Fruit fly (Drosophila melanogaster) whole organism, prepupa: ENCODE data around the gene Tpst.
A peak's percentile ranks its signal among the peaks of the same experiment; 100 is the strongest.

ENCODE experiments used
- Blimp-1 ChIP-seq: fragments of 200-800 bp; sonication (Bioruptor generic); optimal IDR thresholded peaks from 3 replicates; lab custom pipeline; 2017; ENCODE audit warnings: missing biosample characterization, missing genetic modification characterization, mild to moderate bottlenecking, moderate library complexity, missing genetic modification reagents
- CG10631 ChIP-seq: fragments of 200-800 bp; sonication (Bioruptor generic); optimal IDR thresholded peaks from 2 replicates; lab custom pipeline; 2016; ENCODE audit warnings: missing biosample characterization, missing genetic modification characterization
- CG10669 ChIP-seq: fragments of 200-800 bp; sonication (Bioruptor generic); optimal IDR thresholded peaks from 3 replicates; lab custom pipeline; 2018; ENCODE audit warnings: missing biosample characterization, mild to moderate bottlenecking, missing genetic modification characterization, moderate library complexity
- CG11294 ChIP-seq: fragments of 200-800 bp; sonication (Bioruptor generic); IDR thresholded peaks from 2 replicates; pipeline ENCODE4 v1.3.6; 2022; ENCODE audit warnings: missing biosample characterization, missing genetic modification characterization
- CG11762 ChIP-seq: fragments of 200-800 bp; sonication (Bioruptor generic); optimal IDR thresholded peaks from 3 replicates; lab custom pipeline; 2016; ENCODE audit warnings: missing biosample characterization, missing genetic modification characterization; ENCODE audit not compliant: insufficient read depth
- CG11902 ChIP-seq: fragments of 200-800 bp; sonication (Bioruptor generic); optimal IDR thresholded peaks from 3 replicates; lab custom pipeline; 2016; ENCODE audit warnings: missing biosample characterization, missing genetic modification characterization
- CG1621 ChIP-seq: fragments of 200-800 bp; sonication (Bioruptor generic); optimal IDR thresholded peaks from 3 replicates; lab custom pipeline; 2018; ENCODE audit warnings: missing biosample characterization, mild to moderate bottlenecking, missing genetic modification characterization
- CG3032 ChIP-seq: fragments of 200-800 bp; optimal IDR thresholded peaks from 2 replicates; lab custom pipeline; 2019; ENCODE audit warnings: missing biosample characterization, mild to moderate bottlenecking, missing genetic modification characterization, moderate library complexity
- CG31627 ChIP-seq: fragments of 200-800 bp; sonication (Bioruptor generic); optimal IDR thresholded peaks from 3 replicates; lab custom pipeline; 2016; ENCODE audit warnings: missing biosample characterization, missing genetic modification characterization
- CG32006 ChIP-seq: fragments of 200-800 bp; sonication (Bioruptor generic); optimal IDR thresholded peaks from 3 replicates; lab custom pipeline; 2017; ENCODE audit warnings: missing biosample characterization, mild to moderate bottlenecking, missing genetic modification characterization
- CG34406 ChIP-seq: fragments of 200-800 bp; sonication (Bioruptor generic); optimal IDR thresholded peaks from 3 replicates; lab custom pipeline; 2016; ENCODE audit warnings: missing biosample characterization, missing genetic modification characterization
- CG3919 ChIP-seq: fragments of 200-800 bp; sonication (Bioruptor generic); optimal IDR thresholded peaks from 3 replicates; lab custom pipeline; 2016; ENCODE audit warnings: missing biosample characterization, missing genetic modification characterization
- CG4318 ChIP-seq: fragments of 200-800 bp; sonication (Bioruptor generic); optimal IDR thresholded peaks from 3 replicates; lab custom pipeline; 2017; ENCODE audit warnings: missing biosample characterization, mild to moderate bottlenecking, missing genetic modification characterization
- CG6163 ChIP-seq: fragments of 200-800 bp; sonication (Bioruptor generic); IDR thresholded peaks from 3 replicates; pipeline ENCODE4 v1.3.6; 2022; ENCODE audit warnings: missing biosample characterization, missing genetic modification characterization
- CG6276 ChIP-seq: fragments of 200-800 bp; sonication (Bioruptor generic); optimal IDR thresholded peaks from 2 replicates; lab custom pipeline; 2017; ENCODE audit warnings: missing biosample characterization, mild to moderate bottlenecking, missing genetic modification characterization
- CG6792 ChIP-seq: fragments of 200-800 bp; sonication (Bioruptor generic); optimal IDR thresholded peaks from 3 replicates; lab custom pipeline; 2016; ENCODE audit warnings: missing biosample characterization, missing genetic modification characterization
- CG6808 ChIP-seq: fragments of 200-800 bp; sonication (Bioruptor generic); optimal IDR thresholded peaks from 3 replicates; lab custom pipeline; 2017; ENCODE audit warnings: missing biosample characterization, missing genetic modification characterization, mild to moderate bottlenecking, moderate library complexity, missing genetic modification reagents
- CG6854 ChIP-seq: fragments of 200-800 bp; sonication (Bioruptor generic); optimal IDR thresholded peaks from 2 replicates; lab custom pipeline; 2017; ENCODE audit warnings: missing biosample characterization, mild to moderate bottlenecking, missing genetic modification characterization
- CG7368 ChIP-seq: fragments of 200-800 bp; sonication (Bioruptor generic); optimal IDR thresholded peaks from 3 replicates; lab custom pipeline; 2016; ENCODE audit warnings: missing biosample characterization, missing genetic modification characterization
- CG8119 ChIP-seq: fragments of 200-800 bp; sonication (Bioruptor generic); IDR thresholded peaks from 3 replicates; pipeline ENCODE4 v1.3.6; 2022; ENCODE audit warnings: missing biosample characterization, missing genetic modification characterization
- CG8319 ChIP-seq: fragments of 200-800 bp; sonication (Bioruptor generic); optimal IDR thresholded peaks from 3 replicates; lab custom pipeline; 2016; ENCODE audit warnings: missing biosample characterization, missing genetic modification characterization
- CG8632 ChIP-seq: fragments of 200-800 bp; sonication (Bioruptor generic); optimal IDR thresholded peaks from 3 replicates; lab custom pipeline; 2016; ENCODE audit warnings: missing biosample characterization, missing genetic modification characterization
- CG9139 ChIP-seq: fragments of 200-800 bp; sonication (Bioruptor generic); optimal IDR thresholded peaks from 3 replicates; lab custom pipeline; 2017; ENCODE audit warnings: missing biosample characterization, mild to moderate bottlenecking, missing genetic modification characterization
- Eip75B ChIP-seq: fragments of 200-800 bp; sonication (Bioruptor generic); optimal IDR thresholded peaks from 3 replicates; lab custom pipeline; 2016; ENCODE audit warnings: missing biosample characterization, missing genetic modification characterization
- Eip78C ChIP-seq: fragments of 200-800 bp; sonication (Bioruptor generic); peaks from one replicate; lab custom pipeline; 2016; ENCODE audit warnings: missing biosample characterization, missing genetic modification characterization
- Eip93F ChIP-seq: fragments of 200-800 bp; sonication (Bioruptor generic); optimal IDR thresholded peaks from 2 replicates; lab custom pipeline; 2016; ENCODE audit warnings: missing biosample characterization, mild to moderate bottlenecking, missing genetic modification characterization
- Ets96B ChIP-seq: fragments of 200-800 bp; optimal IDR thresholded peaks from 2 replicates; lab custom pipeline; 2019; ENCODE audit warnings: missing biosample characterization, mild to moderate bottlenecking, missing genetic modification characterization, moderate library complexity
- Gug ChIP-seq: fragments of 200-800 bp; sonication (Bioruptor generic); IDR thresholded peaks from 2 replicates; pipeline ENCODE4 v1.3.6; 2022; ENCODE audit warnings: missing biosample characterization, missing genetic modification characterization
- Hr39 ChIP-seq: fragments of 200-800 bp; sonication (Bioruptor generic); optimal IDR thresholded peaks from 2 replicates; lab custom pipeline; 2016; ENCODE audit warnings: missing biosample characterization, missing genetic modification characterization
- Hr4 ChIP-seq: fragments of 200-800 bp; sonication (Bioruptor generic); optimal IDR thresholded peaks from 3 replicates; lab custom pipeline; 2016; ENCODE audit warnings: missing biosample characterization, missing genetic modification characterization
- Lpt ChIP-seq: fragments of 200-800 bp; sonication (Bioruptor generic); optimal IDR thresholded peaks from 3 replicates; lab custom pipeline; 2016; ENCODE audit warnings: missing biosample characterization, missing genetic modification characterization
- Met ChIP-seq: fragments of 200-800 bp; sonication (Bioruptor generic); optimal IDR thresholded peaks from 3 replicates; lab custom pipeline; 2016; ENCODE audit warnings: missing biosample characterization, missing genetic modification characterization
- OdsH ChIP-seq: fragments of 200-800 bp; sonication (Bioruptor generic); optimal IDR thresholded peaks from 3 replicates; lab custom pipeline; 2016; ENCODE audit warnings: missing biosample characterization, missing genetic modification characterization
- Smox ChIP-seq: fragments of 200-800 bp; sonication (Bioruptor generic); optimal IDR thresholded peaks from 3 replicates; lab custom pipeline; 2016; ENCODE audit warnings: missing biosample characterization, missing genetic modification characterization
- Sox15 ChIP-seq: fragments of 200-800 bp; sonication (Bioruptor generic); optimal IDR thresholded peaks from 3 replicates; lab custom pipeline; 2016; ENCODE audit warnings: missing biosample characterization, missing genetic modification characterization
- achi ChIP-seq: fragments of 200-800 bp; sonication (Bioruptor generic); optimal IDR thresholded peaks from 3 replicates; lab custom pipeline; 2016; ENCODE audit warnings: missing biosample characterization, missing genetic modification characterization
- cyc ChIP-seq: fragments of 200-800 bp; sonication (Bioruptor generic); optimal IDR thresholded peaks from 3 replicates; lab custom pipeline; 2016; ENCODE audit warnings: missing biosample characterization, missing genetic modification characterization
- dac ChIP-seq: fragments of 200-800 bp; sonication (Bioruptor generic); optimal IDR thresholded peaks from 2 replicates; lab custom pipeline; 2017; ENCODE audit warnings: missing biosample characterization, mild to moderate bottlenecking, missing genetic modification characterization
- dsx ChIP-seq: fragments of 200-800 bp; optimal IDR thresholded peaks from 3 replicates; lab custom pipeline; 2019; ENCODE audit warnings: missing biosample characterization, mild to moderate bottlenecking, missing genetic modification characterization, moderate library complexity; ENCODE audit not compliant: poor library complexity, severe bottlenecking
- eg ChIP-seq: fragments of 200-800 bp; sonication (Bioruptor generic); IDR thresholded peaks from 3 replicates; pipeline ENCODE4 v1.3.6; 2022; ENCODE audit warnings: missing biosample characterization, missing genetic modification characterization
- esn ChIP-seq: fragments of 200-800 bp; sonication (Bioruptor generic); optimal IDR thresholded peaks from 2 replicates; lab custom pipeline; 2016; ENCODE audit warnings: missing biosample characterization, mild to moderate bottlenecking, missing genetic modification characterization, moderate library complexity
- fd59A ChIP-seq: fragments of 200-800 bp; sonication (Bioruptor generic); optimal IDR thresholded peaks from 2 replicates; lab custom pipeline; 2017; ENCODE audit warnings: missing biosample characterization, mild to moderate bottlenecking, missing genetic modification characterization, missing genetic modification reagents
- fd85E ChIP-seq: fragments of 200-800 bp; sonication (Bioruptor generic); optimal IDR thresholded peaks from 3 replicates; lab custom pipeline; 2016; ENCODE audit warnings: missing biosample characterization, missing genetic modification characterization
- fkh ChIP-seq: fragments of 200-800 bp; sonication (Bioruptor generic); optimal IDR thresholded peaks from 3 replicates; lab custom pipeline; 2017; ENCODE audit warnings: missing biosample characterization, mild to moderate bottlenecking, missing genetic modification characterization, moderate library complexity
- lz ChIP-seq: fragments of 200-800 bp; sonication (Bioruptor generic); optimal IDR thresholded peaks from 3 replicates; lab custom pipeline; 2016; ENCODE audit warnings: missing biosample characterization, missing genetic modification characterization
- net ChIP-seq: fragments of 200-800 bp; sonication (Bioruptor generic); optimal IDR thresholded peaks from 3 replicates; lab custom pipeline; 2016; ENCODE audit warnings: missing biosample characterization, missing genetic modification characterization
- pdm3 ChIP-seq: fragments of 200-800 bp; sonication (Bioruptor generic); optimal IDR thresholded peaks from 3 replicates; lab custom pipeline; 2016; ENCODE audit warnings: missing biosample characterization, missing genetic modification characterization
- salr ChIP-seq, 2 experiments: fragments of 200-800 bp; sonication (Bioruptor generic); optimal IDR thresholded peaks; 3 replicates each; lab custom pipeline; 2016 to 2018; ENCODE audit warnings: missing biosample characterization in 2 of 2, missing genetic modification characterization in 2 of 2, mild to moderate bottlenecking in 1 of 2
- spab ChIP-seq: fragments of 200-800 bp; sonication (Bioruptor generic); optimal IDR thresholded peaks from 2 replicates; lab custom pipeline; 2017; ENCODE audit warnings: missing biosample characterization, mild to moderate bottlenecking, missing genetic modification characterization, missing genetic modification reagents
- ss ChIP-seq, 2 experiments: fragments of 200-800 bp; sonication (Bioruptor generic); optimal IDR thresholded peaks; 2 replicates in 1 of 2; 3 replicates in 1 of 2; lab custom pipeline; 2017 to 2018; ENCODE audit warnings: mild to moderate bottlenecking in 2 of 2, missing biosample characterization in 2 of 2, missing genetic modification characterization in 2 of 2, moderate library complexity in 1 of 2
- svp ChIP-seq: fragments of 200-800 bp; sonication (Bioruptor generic); peaks from one replicate; lab custom pipeline; 2016; ENCODE audit warnings: missing biosample characterization, missing genetic modification characterization
- topi ChIP-seq: fragments of 200-800 bp; sonication (Bioruptor generic); optimal IDR thresholded peaks from 3 replicates; lab custom pipeline; 2016; ENCODE audit warnings: missing biosample characterization, missing genetic modification characterization

Gene Tpst

DNA sequence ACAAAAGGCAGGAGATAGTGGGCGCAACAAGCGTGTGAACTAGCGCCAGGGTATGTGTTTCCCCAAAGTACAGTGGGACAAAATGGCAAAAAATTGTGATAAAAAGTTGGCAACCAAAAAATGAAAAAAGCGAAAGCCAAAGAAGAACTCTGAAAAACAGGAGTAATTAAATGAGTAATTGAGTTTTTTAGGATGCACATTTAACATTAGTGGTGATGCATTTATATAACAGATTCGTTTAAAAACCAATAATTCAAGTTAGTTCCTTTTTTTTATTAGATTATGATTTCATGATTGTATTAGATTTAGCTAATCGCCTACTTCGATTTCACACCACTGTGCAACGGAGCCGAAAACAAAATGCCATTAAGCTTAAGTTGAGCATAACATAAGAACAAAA, 8.8 kb downstream of the Tpst start:
- TF ChIP-seq achi, result peak; percentile 61
- no peak for TF ChIP-seq ss (GFP tag; optimal IDR thresholded peaks at IDR 0.05; lab: Kevin White, UChicago)
- TF ChIP-seq CG8632, result peak; percentile 9
- TF ChIP-seq Sox15, result peak; percentile 15
- no peak for TF ChIP-seq fkh
- peak; percentile 30 for TF ChIP-seq CG34406 (GFP tag; lab: Kevin White, UChicago)
- TF ChIP-seq CG32006, result peak; percentile 76
- peak; percentile 59 for TF ChIP-seq pdm3
- peak; percentile 61 for TF ChIP-seq svp (GFP tag; lab: Kevin White, UChicago)
- TF ChIP-seq Hr39 (GFP tag; lab: Kevin White, UChicago), result peak; percentile 63
- TF ChIP-seq CG3032, result peak; percentile 14
- TF ChIP-seq Smox (GFP tag; lab: Kevin White, UChicago), result peak; percentile 35
- TF ChIP-seq Met (GFP tag; lab: Kevin White, UChicago), result peak; percentile 60
- peak in 1 of 2 experiments; percentile 46 for TF ChIP-seq salr (GFP tag; optimal IDR thresholded peaks at IDR 0.05; lab: Kevin White, UChicago)
- TF ChIP-seq OdsH (GFP tag; lab: Kevin White, UChicago), result peak; percentile 48
- TF ChIP-seq CG10669 (GFP tag; lab: Kevin White, UChicago), result peak; percentile 26
- TF ChIP-seq CG8119 (GFP tag; lab: Robert Waterston, UW), result peak; percentile 56
- peak; percentile 47 for TF ChIP-seq Gug (GFP tag; lab: Robert Waterston, UW)
- TF ChIP-seq Hr4 (GFP tag; lab: Kevin White, UChicago), result peak; percentile 68
- TF ChIP-seq fd85E (GFP tag; lab: Kevin White, UChicago), result no peak
- peak; percentile 6 for TF ChIP-seq dsx (GFP tag; lab: Kevin White, UChicago)
- peak; percentile 45 for TF ChIP-seq dac (GFP tag; lab: Kevin White, UChicago)
- TF ChIP-seq CG8319 (GFP tag; lab: Kevin White, UChicago), result no peak
- peak; percentile 12 for TF ChIP-seq CG11902
- TF ChIP-seq CG6163 (GFP tag; lab: Robert Waterston, UW), result no peak; the same call in 2 of the 3 replicates
- no peak for TF ChIP-seq CG1621 (tag; lab: Kevin White, UChicago)
- peak; percentile 17 for TF ChIP-seq spab (GFP tag; lab: Kevin White, UChicago)
- no peak for TF ChIP-seq CG6792 (GFP tag; lab: Kevin White, UChicago)
- TF ChIP-seq CG7368, result peak; percentile 19
- TF ChIP-seq CG6854, result no peak
- TF ChIP-seq esn (GFP tag; lab: Kevin White, UChicago), result peak; percentile 43
- TF ChIP-seq eg (GFP tag; lab: Robert Waterston, UW), result peak; percentile 47; the same call in 2 of the 3 replicates
- peak; percentile 54 for TF ChIP-seq CG31627
- TF ChIP-seq CG6276 (GFP tag; lab: Kevin White, UChicago), result peak; percentile 60
- peak; percentile 29 for TF ChIP-seq Ets96B
- TF ChIP-seq CG4318 (GFP tag; lab: Kevin White, UChicago), result peak; percentile 61
- no peak for TF ChIP-seq Eip93F (GFP tag; lab: Kevin White, UChicago)
- peak; percentile 34 for TF ChIP-seq Eip75B (GFP tag; lab: Kevin White, UChicago)
- peak; percentile 22 for TF ChIP-seq CG10631 (GFP tag; lab: Kevin White, UChicago)
- TF ChIP-seq topi, result peak; percentile 57
- TF ChIP-seq Lpt (GFP tag; lab: Kevin White, UChicago), result peak; percentile 55
- peak; percentile 9 for TF ChIP-seq CG6808
- TF ChIP-seq cyc (GFP tag; lab: Kevin White, UChicago), result peak; percentile 43
- peak; percentile 93 for TF ChIP-seq Eip78C
- no peak for TF ChIP-seq Blimp-1 (GFP tag; lab: Kevin White, UChicago)
- TF ChIP-seq lz (GFP tag; lab: Kevin White, UChicago), result peak; percentile 42
- no peak for TF ChIP-seq CG11762 (GFP tag; lab: Kevin White, UChicago)
- no peak for TF ChIP-seq CG11294 (GFP tag; lab: Robert Waterston, UW)
- peak; percentile 17 for TF ChIP-seq net (GFP tag; lab: Kevin White, UChicago)
- TF ChIP-seq fd59A (GFP tag; lab: Kevin White, UChicago), result peak; percentile 1
- TF ChIP-seq CG3919 (GFP tag; lab: Kevin White, UChicago), result peak; percentile 40
- TF ChIP-seq CG9139, result no peak
